Worm (Caenorhabditis elegans) whole organism, midembryonic: ENCODE data around the gene Y50D4C.5.

ENCODE experiments used
- T22C8.4 ChIP-seq: fragments of 200-800 bp; sonication (Bioruptor generic); IDR thresholded peaks from 2 replicates; pipeline ENCODE4 v1.3.6; 2022; ENCODE audit warnings: missing genetic modification characterization, missing compliant biosample characterization
- cog-1 ChIP-seq: sonication (generic microtip); optimal IDR thresholded peaks from 2 replicates; lab custom pipeline; 2016; ENCODE audit warnings: missing genetic modification characterization, missing compliant biosample characterization
- flt-1 ChIP-seq: fragments of 200-800 bp; sonication (Bioruptor generic); IDR thresholded peaks from 2 replicates; pipeline ENCODE4 v1.3.6; 2022; ENCODE audit warnings: missing genetic modification characterization, missing compliant biosample characterization
- med-1 ChIP-seq: sonication (generic microtip); optimal IDR thresholded peaks from 2 replicates; lab custom pipeline; 2017; ENCODE audit warnings: missing genetic modification characterization, mild to moderate bottlenecking, missing compliant biosample characterization, antibody characterized with exemption, missing genetic modification reagents; ENCODE audit not compliant: insufficient read depth
- tab-1 ChIP-seq: fragments of 200-800 bp; sonication (Bioruptor generic); IDR thresholded peaks from 2 replicates; pipeline ENCODE4 v1.3.6; 2022; ENCODE audit warnings: missing genetic modification characterization, missing compliant biosample characterization
- ztf-23 ChIP-seq: fragments of 200-800 bp; sonication (Bioruptor generic); IDR thresholded peaks from 2 replicates; pipeline ENCODE4 v1.3.6; 2022; ENCODE audit warnings: missing genetic modification reagents, missing genetic modification characterization, missing compliant biosample characterization

ce11 chrV:969005-969562, 34.5 kb downstream of the Y50D4C.5 start:
- TF ChIP-seq flt-1 (GFP tag; lab: Robert Waterston, UW) (no peak), tab-1 (GFP tag; lab: Robert Waterston, UW) (no peak), med-1 (GFP tag; lab: Kevin White, UChicago) (no peak), ztf-23 (GFP tag; lab: Robert Waterston, UW) (no peak), cog-1 (no peak), T22C8.4 (no peak)
